Worm (Caenorhabditis elegans) whole organism, young adult: ENCODE results near the gene W03F9.2.

Source experiments
- F39B2.1 ChIP-seq: fragments of 200-800 bp; sonication (Bioruptor generic); IDR thresholded peaks from 2 replicates; pipeline ENCODE4 v1.3.6; 2022; ENCODE audit warnings: missing genetic modification reagents, missing genetic modification characterization, missing compliant biosample characterization
- Y95B8A.8 ChIP-seq: fragments of 200-800 bp; sonication (Bioruptor generic); IDR thresholded peaks from 2 replicates; pipeline ENCODE4 v1.3.6; 2022; ENCODE audit warnings: missing genetic modification reagents, missing genetic modification characterization, missing compliant biosample characterization
- bed-2 ChIP-seq: fragments of 200-800 bp; sonication (Bioruptor generic); IDR thresholded peaks from 2 replicates; pipeline ENCODE4 v1.3.6; 2022; ENCODE audit warnings: missing genetic modification reagents, missing genetic modification characterization, missing compliant biosample characterization
- dpl-1 ChIP-seq: fragments of 150-350 bp; optimal IDR thresholded peaks from 2 replicates; lab custom pipeline; 2014; ENCODE audit warnings: missing biosample characterization, missing genetic modification reagents, missing genetic modification characterization
- hrde-1 ChIP-seq: sonication (generic microtip); optimal IDR thresholded peaks from 2 replicates; lab custom pipeline; 2016; ENCODE audit warnings: missing genetic modification characterization, mild to moderate bottlenecking, missing compliant biosample characterization, moderate library complexity, missing genotype, missing genetic modification reagents, borderline replicate concordance
- nfyb-1 ChIP-seq: fragments of 200-800 bp; sonication (Bioruptor generic); IDR thresholded peaks from 2 replicates; pipeline ENCODE4 v1.3.6; 2022; ENCODE audit warnings: missing genetic modification reagents, missing genetic modification characterization, missing compliant biosample characterization
- nhr-120 ChIP-seq: fragments of 200-800 bp; sonication (Bioruptor generic); IDR thresholded peaks from 2 replicates; pipeline ENCODE4 v1.3.6; 2022; ENCODE audit warnings: missing genetic modification characterization, missing compliant biosample characterization
- rcor-1 ChIP-seq: fragments of 200-800 bp; sonication (Bioruptor generic); IDR thresholded peaks from 2 replicates; pipeline ENCODE4 v1.3.6; 2022; ENCODE audit warnings: missing genetic modification reagents, missing genetic modification characterization, missing compliant biosample characterization

ce11 chrV:172110-172509 is 44.3 kb upstream of the W03F9.2 start, which contains the start of gene cfap-36:
- TF ChIP-seq F39B2.1 (GFP tag; lab: Robert Waterston, UW) (no peak), bed-2 (no peak), Y95B8A.8 (GFP tag; lab: Robert Waterston, UW) (no peak), hrde-1 (no peak), nhr-120 (GFP tag; lab: Robert Waterston, UW) (no peak), rcor-1 (no peak), dpl-1 (GFP tag; lab: Kevin White, UChicago) (no peak), nfyb-1 (GFP tag; lab: Robert Waterston, UW) (no peak)
